Fruit fly (Drosophila melanogaster): ENCODE results near the gene Cad86C.

Gene Cad86C

dm6 chr3R:10862773-10863445 is 36.0 kb downstream of the Cad86C start, which contains the start of gene CG6574 (continued):
- TF ChIP-seq nmo (GFP tag; optimal IDR thresholded peaks at IDR 0.05): no peak
- TF ChIP-seq lov (optimal IDR thresholded peaks at IDR 0.05): no peak
- no peak for TF ChIP-seq lov (GFP tag; IDR thresholded peaks at IDR 0.05)
- TF ChIP-seq CG13624 (GFP tag; optimal IDR thresholded peaks at IDR 0.05): peak; percentile 8
- TF ChIP-seq CG12071 (GFP tag; optimal IDR thresholded peaks at IDR 0.05): peak; percentile 35
- peak; percentile 86 for TF ChIP-seq sens (GFP tag)
- TF ChIP-seq ci (GFP tag; IDR thresholded peaks at IDR 0.05): peak; percentile 40; the same call in 1 of the 3 replicates
- TF ChIP-seq CG14710 (tag; optimal IDR thresholded peaks at IDR 0.05): peak; percentile 15
- TF ChIP-seq CG11696 (GFP tag; IDR thresholded peaks at IDR 0.05): peak; percentile 95
- TF ChIP-seq CG8290 (GFP tag; optimal IDR thresholded peaks at IDR 0.05): no peak
- peak in 1 of 2 experiments; percentile 14 for TF ChIP-seq CG8290 (tag; optimal IDR thresholded peaks at IDR 0.05)
- TF ChIP-seq CG13296 (GFP tag; optimal IDR thresholded peaks at IDR 0.05): peak; percentile 11
- peak; percentile 15 for TF ChIP-seq HHEX (GFP tag; optimal IDR thresholded peaks at IDR 0.05)
- no peak for TF ChIP-seq Trl (optimal IDR thresholded peaks at IDR 0.05)
- TF ChIP-seq Trl (GFP tag; optimal IDR thresholded peaks at IDR 0.05): no peak
- TF ChIP-seq Scr (GFP tag; IDR thresholded peaks at IDR 0.05; ENCODE audit: partially characterized antibody): no peak
- TF ChIP-seq CG14014 (GFP tag; IDR thresholded peaks at IDR 0.05): no peak
- no peak for TF ChIP-seq cato (GFP tag; optimal IDR thresholded peaks at IDR 0.05; ENCODE audit: borderline replicate concordance)
- TF ChIP-seq ranshi (GFP tag; IDR thresholded peaks at IDR 0.05): no peak
- peak; percentile 6 for TF ChIP-seq gro (GFP tag; optimal IDR thresholded peaks at IDR 0.05)
- no peak for TF ChIP-seq pnt (GFP tag; optimal IDR thresholded peaks at IDR 0.05)
- TF ChIP-seq vvl (GFP tag; IDR thresholded peaks at IDR 0.05): peak; percentile 59; the same call in 1 of the 2 replicates
- TF ChIP-seq CG34376 (GFP tag; optimal IDR thresholded peaks at IDR 0.05): peak; percentile 46
- peak; percentile 43 for TF ChIP-seq Hmr (GFP tag; optimal IDR thresholded peaks at IDR 0.05)
- TF ChIP-seq exex (tag; optimal IDR thresholded peaks at IDR 0.05): peak; percentile 67
- TF ChIP-seq hkb (optimal IDR thresholded peaks at IDR 0.05): no peak
- TF ChIP-seq hkb (GFP tag; IDR thresholded peaks at IDR 0.05): peak; percentile 39
- no peak for TF ChIP-seq Dip2 (GFP tag; IDR thresholded peaks at IDR 0.05)
- TF ChIP-seq CG18262 (tag; optimal IDR thresholded peaks at IDR 0.05): peak; percentile 25
- peak; percentile 41 for TF ChIP-seq trem (tag; optimal IDR thresholded peaks at IDR 0.05)
- no peak for TF ChIP-seq HLH3B (GFP tag; IDR thresholded peaks at IDR 0.05)
- TF ChIP-seq CG12769 (tag; optimal IDR thresholded peaks at IDR 0.05): peak; percentile 40
- peak; percentile 6 for TF ChIP-seq CG2712 (tag; optimal IDR thresholded peaks at IDR 0.05)
- TF ChIP-seq vfl (GFP tag; optimal IDR thresholded peaks at IDR 0.05): no peak
- TF ChIP-seq CG17612 (GFP tag; IDR thresholded peaks at IDR 0.05): no peak
- peak; percentile 21 for TF ChIP-seq CG7987 (GFP tag; optimal IDR thresholded peaks at IDR 0.05)
- TF ChIP-seq BEAF-32 (GFP tag; optimal IDR thresholded peaks at IDR 0.05): no peak
- 0 out of 3 replicates have a peak, but pooled peaks have one; percentile 14 for TF ChIP-seq CG17361 (GFP tag; IDR thresholded peaks at IDR 0.05)
- TF ChIP-seq CG17829 (tag; optimal IDR thresholded peaks at IDR 0.05): peak; percentile 3
- peak; percentile 17 for TF ChIP-seq CG3838 (GFP tag; optimal IDR thresholded peaks at IDR 0.05)
- no peak for TF ChIP-seq CG7357 (GFP tag; IDR thresholded peaks at IDR 0.05)
- TF ChIP-seq CG11695 (GFP tag; IDR thresholded peaks at IDR 0.05): 0 out of 3 replicates have a peak, but pooled peaks have one; percentile 32
- TF ChIP-seq cwo (GFP tag; optimal IDR thresholded peaks at IDR 0.05): peak; percentile 17
- peak; percentile 23 for TF ChIP-seq Meics (GFP tag; optimal IDR thresholded peaks at IDR 0.05)
- peak; percentile 2 for TF ChIP-seq HmgZ (tag; optimal IDR thresholded peaks at IDR 0.05)
- peak in 1 of 2 experiments; percentile 74 for TF ChIP-seq tll (GFP tag; optimal IDR thresholded peaks at IDR 0.05)
- TF ChIP-seq Opbp (GFP tag; IDR thresholded peaks at IDR 0.05; ENCODE audit: partially characterized antibody): 0 out of 3 replicates have a peak, but pooled peaks have one; percentile 14
- 0 out of 3 replicates have a peak, but pooled peaks have one; percentile 18 for TF ChIP-seq zfh1 (GFP tag; IDR thresholded peaks at IDR 0.05)
- TF ChIP-seq CG17359 (tag; optimal IDR thresholded peaks at IDR 0.05): peak; percentile 28
- no peak for TF ChIP-seq knrl (GFP tag; IDR thresholded peaks at IDR 0.05; ENCODE audit: partially characterized antibody)
